Fruit fly (Drosophila melanogaster) whole organism, adult: Measurements from ENCODE around the gene CG10237.

Experiments used
- CG11617 ChIP-seq: fragments of 200-800 bp; sonication (Bioruptor generic); optimal IDR thresholded peaks from 2 replicates; lab custom pipeline; 2017; ENCODE audit warnings: mild to moderate bottlenecking, missing biosample characterization, missing genetic modification reagents, missing genetic modification characterization
- CG12768 ChIP-seq: fragments of 200-800 bp; sonication (Bioruptor generic); optimal IDR thresholded peaks from 2 replicates; lab custom pipeline; 2017; ENCODE audit warnings: missing biosample characterization, missing genetic modification characterization, mild to moderate bottlenecking, moderate library complexity, missing genetic modification reagents
- CG14711 ChIP-seq: fragments of 200-800 bp; sonication (Bioruptor generic); optimal IDR thresholded peaks from 2 replicates; lab custom pipeline; 2018; ENCODE audit warnings: missing biosample characterization, mild to moderate bottlenecking, missing genetic modification characterization, moderate library complexity
- CG1620 ChIP-seq: fragments of 200-800 bp; sonication (Bioruptor generic); optimal IDR thresholded peaks from 2 replicates; lab custom pipeline; 2016; ENCODE audit warnings: missing biosample characterization, missing genetic modification characterization
- CG33017 ChIP-seq: fragments of 200-800 bp; sonication (Bioruptor generic); optimal IDR thresholded peaks from 2 replicates; lab custom pipeline; 2018; ENCODE audit warnings: missing biosample characterization, mild to moderate bottlenecking, missing genetic modification characterization, moderate library complexity
- CG5204 ChIP-seq: fragments of 200-800 bp; sonication (Bioruptor generic); optimal IDR thresholded peaks from 2 replicates; lab custom pipeline; 2016; ENCODE audit warnings: missing biosample characterization, missing genetic modification characterization
- CG7045 ChIP-seq: fragments of 200-800 bp; sonication (Bioruptor generic); optimal IDR thresholded peaks from 2 replicates; lab custom pipeline; 2017; ENCODE audit warnings: missing biosample characterization, mild to moderate bottlenecking, missing genetic modification characterization
- CG7101 ChIP-seq: fragments of 200-800 bp; sonication (Bioruptor generic); optimal IDR thresholded peaks from 2 replicates; lab custom pipeline; 2018; ENCODE audit warnings: missing biosample characterization, mild to moderate bottlenecking, missing genetic modification characterization, moderate library complexity
- Clk ChIP-seq: fragments of 200-800 bp; sonication (Bioruptor generic); optimal IDR thresholded peaks from 2 replicates; lab custom pipeline; 2017; ENCODE audit warnings: missing biosample characterization, missing genetic modification characterization
- Crg-1 ChIP-seq: fragments of 200-800 bp; sonication (Bioruptor generic); optimal IDR thresholded peaks from 2 replicates; lab custom pipeline; 2016; ENCODE audit warnings: missing biosample characterization, missing genetic modification characterization
- Hr96 ChIP-seq: fragments of 200-800 bp; sonication (Bioruptor generic); optimal IDR thresholded peaks from 2 replicates; lab custom pipeline; 2016; ENCODE audit warnings: missing biosample characterization, missing genetic modification characterization
- Mnt ChIP-seq: fragments of 200-800 bp; sonication (Bioruptor generic); optimal IDR thresholded peaks from 2 replicates; lab custom pipeline; 2016; ENCODE audit warnings: missing biosample characterization, mild to moderate bottlenecking, missing genetic modification characterization
- bab1 ChIP-seq: fragments of 200-800 bp; sonication (Bioruptor generic); optimal IDR thresholded peaks from 3 replicates; lab custom pipeline; 2019; ENCODE audit warnings: missing biosample characterization, mild to moderate bottlenecking, missing genetic modification characterization, moderate library complexity
- cic ChIP-seq: fragments of 200-800 bp; sonication (Bioruptor generic); optimal IDR thresholded peaks from 2 replicates; lab custom pipeline; 2017; ENCODE audit warnings: missing biosample characterization, mild to moderate bottlenecking, missing genetic modification characterization, moderate library complexity
- cnc ChIP-seq, 2 experiments: fragments of >200 bp; optimal IDR thresholded peaks; 2 replicates each; lab custom pipeline; 2017
- kay ChIP-seq: fragments of 200-800 bp; sonication (Bioruptor generic); peaks from one replicate; lab custom pipeline; 2016; ENCODE audit warnings: missing biosample characterization, missing genetic modification characterization, borderline replicate concordance
- ovo ChIP-seq: fragments of 200-800 bp; sonication (Bioruptor generic); optimal IDR thresholded peaks from 2 replicates; lab custom pipeline; 2016; ENCODE audit warnings: missing biosample characterization, missing genetic modification characterization
- pad ChIP-seq: fragments of 200-800 bp; sonication (Bioruptor generic); optimal IDR thresholded peaks from 3 replicates; lab custom pipeline; 2017; ENCODE audit warnings: missing biosample characterization, missing genetic modification characterization, mild to moderate bottlenecking, moderate library complexity, missing genetic modification reagents
- tj ChIP-seq: fragments of 200-800 bp; sonication (Bioruptor generic); optimal IDR thresholded peaks from 3 replicates; lab custom pipeline; 2017; ENCODE audit warnings: missing biosample characterization, mild to moderate bottlenecking, missing genetic modification characterization, moderate library complexity
- toe ChIP-seq: fragments of 200-800 bp; sonication (Bioruptor generic); optimal IDR thresholded peaks from 2 replicates; lab custom pipeline; 2016; ENCODE audit warnings: missing biosample characterization, missing genetic modification characterization

CG10237 gene

dm6 chr2L:19438685-19439597 is 3.6 kb downstream of the CG10237 start:
- no peak for TF ChIP-seq cic (GFP tag; lab: Kevin White, UChicago)

dm6 chr2L:19434260-19434659 is 8.3 kb downstream of the CG10237 start:
- TF ChIP-seq CG7101 (tag; lab: Kevin White, UChicago): peak; percentile 72
- no peak for TF ChIP-seq Crg-1 (GFP tag; lab: Kevin White, UChicago)
- peak; percentile 66 for TF ChIP-seq CG33017 (tag; lab: Kevin White, UChicago)
- TF ChIP-seq cic (GFP tag; lab: Kevin White, UChicago): peak; percentile 89
- TF ChIP-seq kay (GFP tag; lab: Kevin White, UChicago): no peak
- TF ChIP-seq tj (GFP tag; lab: Kevin White, UChicago): no peak
- no peak for TF ChIP-seq CG5204 (GFP tag; lab: Kevin White, UChicago)
- peak; percentile 6 for TF ChIP-seq toe (GFP tag; lab: Kevin White, UChicago)
- TF ChIP-seq CG1620 (GFP tag; lab: Kevin White, UChicago): no peak
- TF ChIP-seq pad (GFP tag; lab: Kevin White, UChicago): peak; percentile 26
- no peak for TF ChIP-seq bab1 (GFP tag; lab: Kevin White, UChicago)
- no peak for TF ChIP-seq Mnt (GFP tag; lab: Kevin White, UChicago)
- no peak for TF ChIP-seq Hr96 (GFP tag; lab: Kevin White, UChicago)
- TF ChIP-seq cnc (optimal IDR thresholded peaks at IDR 0.05; lab: Kevin White, UChicago): no peak
- peak; percentile 10 for TF ChIP-seq CG14711 (tag; lab: Kevin White, UChicago)
- peak; percentile 34 for TF ChIP-seq ovo (GFP tag; lab: Kevin White, UChicago)
- TF ChIP-seq CG12768 (GFP tag; lab: Kevin White, UChicago): peak; percentile 11
- TF ChIP-seq CG7045 (GFP tag; lab: Kevin White, UChicago): peak; percentile 57
- TF ChIP-seq CG11617 (GFP tag; lab: Kevin White, UChicago): peak; percentile 40

DNA sequence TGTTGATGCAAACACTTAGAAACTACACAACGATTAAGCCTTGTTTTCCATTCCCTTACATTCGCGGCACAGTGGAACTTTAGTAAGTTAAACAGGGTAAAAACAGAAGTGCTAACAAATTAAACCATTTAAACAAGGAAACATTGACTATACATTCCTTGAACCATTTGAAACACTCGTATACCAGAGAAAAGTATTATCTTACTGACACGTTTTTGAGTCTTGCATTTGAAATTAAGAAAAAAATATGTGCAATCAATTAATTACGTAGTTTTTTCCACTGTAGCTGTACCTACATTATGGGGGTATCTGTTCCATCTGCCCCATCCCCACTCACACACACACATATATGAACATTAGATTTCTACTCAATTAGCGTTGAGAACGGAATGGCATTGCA is 9.2 kb downstream of the CG10237 start:
- TF ChIP-seq ovo (GFP tag; lab: Kevin White, UChicago): peak; percentile 3
- TF ChIP-seq CG12768 (GFP tag; lab: Kevin White, UChicago): peak; percentile 76
- TF ChIP-seq CG5204 (GFP tag; lab: Kevin White, UChicago): peak; percentile 52
- TF ChIP-seq kay (GFP tag; lab: Kevin White, UChicago): peak; percentile 85
- TF ChIP-seq Hr96 (GFP tag; lab: Kevin White, UChicago): peak; percentile 60
- TF ChIP-seq CG11617 (GFP tag; lab: Kevin White, UChicago): peak; percentile 20
- TF ChIP-seq CG14711 (tag; lab: Kevin White, UChicago): peak; percentile 60
- no peak for TF ChIP-seq cnc (optimal IDR thresholded peaks at IDR 0.05; lab: Kevin White, UChicago)
- TF ChIP-seq pad (GFP tag; lab: Kevin White, UChicago): peak; percentile 33
- peak; percentile 67 for TF ChIP-seq tj (GFP tag; lab: Kevin White, UChicago)
- TF ChIP-seq Mnt (GFP tag; lab: Kevin White, UChicago): peak; percentile 25
- peak; percentile 2 for TF ChIP-seq bab1 (GFP tag; lab: Kevin White, UChicago)
- TF ChIP-seq Crg-1 (GFP tag; lab: Kevin White, UChicago): peak; percentile 20
- TF ChIP-seq CG33017 (tag; lab: Kevin White, UChicago): peak; percentile 71
- TF ChIP-seq CG7045 (GFP tag; lab: Kevin White, UChicago): peak; percentile 31
- TF ChIP-seq CG7101 (tag; lab: Kevin White, UChicago): peak; percentile 62
- peak; percentile 36 for TF ChIP-seq cic (GFP tag; lab: Kevin White, UChicago)
- peak; percentile 31 for TF ChIP-seq Clk (GFP tag; lab: Kevin White, UChicago)
- peak; percentile 64 for TF ChIP-seq toe (GFP tag; lab: Kevin White, UChicago)
- no peak for TF ChIP-seq CG1620 (GFP tag; lab: Kevin White, UChicago)

- TF ChIP-seq Clk (GFP tag; lab: Kevin White, UChicago): no peak
- TF ChIP-seq CG33017 (tag; lab: Kevin White, UChicago): peak; percentile 46
- TF ChIP-seq CG7101 (tag; lab: Kevin White, UChicago): peak; percentile 26
- TF ChIP-seq bab1 (GFP tag; lab: Kevin White, UChicago): peak; percentile 73
- no peak for TF ChIP-seq Hr96 (GFP tag; lab: Kevin White, UChicago)
- TF ChIP-seq CG12768 (GFP tag; lab: Kevin White, UChicago): peak; percentile 64
- TF ChIP-seq Mnt (GFP tag; lab: Kevin White, UChicago): peak; percentile 66
- no peak for TF ChIP-seq pad (GFP tag; lab: Kevin White, UChicago)
- TF ChIP-seq Crg-1 (GFP tag; lab: Kevin White, UChicago): peak; percentile 9
- no peak for TF ChIP-seq CG1620 (GFP tag; lab: Kevin White, UChicago)
- peak; percentile 45 for TF ChIP-seq tj (GFP tag; lab: Kevin White, UChicago)
- no peak for TF ChIP-seq toe (GFP tag; lab: Kevin White, UChicago)
- TF ChIP-seq CG11617 (GFP tag; lab: Kevin White, UChicago): no peak
- TF ChIP-seq CG14711 (tag; lab: Kevin White, UChicago): peak; percentile 12
- no peak for TF ChIP-seq ovo (GFP tag; lab: Kevin White, UChicago)
- no peak for TF ChIP-seq cnc (optimal IDR thresholded peaks at IDR 0.05; lab: Kevin White, UChicago)
- peak; percentile 73 for TF ChIP-seq cic (GFP tag; lab: Kevin White, UChicago)
- no peak for TF ChIP-seq kay (GFP tag; lab: Kevin White, UChicago)
- TF ChIP-seq CG5204 (GFP tag; lab: Kevin White, UChicago): no peak
- TF ChIP-seq CG7045 (GFP tag; lab: Kevin White, UChicago): no peak
These were observed 10.0 kb downstream of the CG10237 start, which contains the start of gene Rab9 for dm6 chr2L:19432424-19433015. Rab9 (plus strand) TSS chr2L:19432574.
